Worm (Caenorhabditis elegans): ENCODE data around the gene R07E5.5.

The R07E5.5 gene

ce11 chrIII:4367649-4368048, 29.6 kb upstream of the R07E5.5 start, which contains the start of gene ckb-2:
Gene ckb-2 (plus strand): TSS chrIII:4367949.
- TF ChIP-seq elt-3 (tag; optimal IDR thresholded peaks at IDR 0.05) (no peak), egl-27 (tag; optimal IDR thresholded peaks at IDR 0.05) (no peak), nhr-25 (tag; optimal IDR thresholded peaks at IDR 0.05) (no peak), nhr-23 (tag; optimal IDR thresholded peaks at IDR 0.05) (no peak)

DNA sequence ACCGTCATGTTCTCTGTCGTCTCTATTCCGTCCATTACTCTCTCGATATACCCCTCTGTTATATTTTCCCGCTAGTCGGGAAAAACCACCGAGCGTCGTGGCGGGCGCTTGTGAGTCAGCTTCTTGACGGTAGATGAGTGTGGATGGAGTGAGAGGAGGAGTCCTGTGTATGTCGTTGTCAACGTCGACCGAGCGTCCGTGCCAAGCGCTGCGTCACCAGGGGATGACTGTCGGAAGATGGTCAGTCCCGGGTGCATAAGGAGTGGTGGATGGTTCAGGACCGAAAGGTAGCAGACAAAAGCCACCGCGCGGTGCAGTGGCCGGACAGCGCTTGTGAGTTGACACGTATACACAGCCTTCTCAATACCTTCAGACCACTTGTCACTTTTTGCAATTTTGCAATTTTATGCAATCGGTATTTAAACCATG, 27.8 kb upstream of the R07E5.5 start:
- TF ChIP-seq C34F6.9 (tag; optimal IDR thresholded peaks at IDR 0.05) (peak; percentile 15), nhr-21 (tag; optimal IDR thresholded peaks at IDR 0.05) (peak; percentile 39), F13H6.1 (tag; optimal IDR thresholded peaks at IDR 0.05) (peak; percentile 30), nhr-129 (tag; optimal IDR thresholded peaks at IDR 0.05) (peak; percentile 63), unc-55 (GFP tag; optimal IDR thresholded peaks at IDR 0.05) (peak; percentile 14), crh-2 (tag; optimal IDR thresholded peaks at IDR 0.05) (peak; percentile 43), sma-3 (GFP tag; optimal IDR thresholded peaks at IDR 0.05) (peak; percentile 45), fos-1 (tag; optimal IDR thresholded peaks at IDR 0.05) (peak; percentile 64)

ce11 chrIII:4370585-4370984, 26.6 kb upstream of the R07E5.5 start, which contains the start of gene ckb-3:
Gene ckb-3 (plus strand): TSS chrIII:4370885.
- TF ChIP-seq elt-3 (tag; optimal IDR thresholded peaks at IDR 0.05) = no peak
- TF ChIP-seq nhr-12 (tag; optimal IDR thresholded peaks at IDR 0.05) = no peak
- TF ChIP-seq unc-55 (GFP tag; optimal IDR thresholded peaks at IDR 0.05) = no peak
- TF ChIP-seq lin-13 (GFP tag; optimal IDR thresholded peaks at IDR 0.05) = no peak
- TF ChIP-seq mbf-1 (tag; optimal IDR thresholded peaks at IDR 0.05) = no peak
- TF ChIP-seq R02D3.7 (tag; optimal IDR thresholded peaks at IDR 0.05) = no peak
- no peak for TF ChIP-seq unc-62 (GFP tag; optimal IDR thresholded peaks at IDR 0.05)
- no peak for TF ChIP-seq nhr-77 (tag; optimal IDR thresholded peaks at IDR 0.05)
- TF ChIP-seq dmd-4 (tag; optimal IDR thresholded peaks at IDR 0.05) = no peak
- TF ChIP-seq sem-4 (tag; optimal IDR thresholded peaks at IDR 0.05) = no peak
- no peak for TF ChIP-seq ZK546.5 (tag; optimal IDR thresholded peaks at IDR 0.05)
- TF ChIP-seq fos-1 (tag; optimal IDR thresholded peaks at IDR 0.05) = no peak
- no peak for TF ChIP-seq elt-1 (tag; optimal IDR thresholded peaks at IDR 0.05)
- TF ChIP-seq zag-1 (tag; optimal IDR thresholded peaks at IDR 0.05) = no peak
- TF ChIP-seq lsy-2 (tag; optimal IDR thresholded peaks at IDR 0.05) = no peak
- TF ChIP-seq ama-1 (optimal IDR thresholded peaks at IDR 0.05) = no peak
- no peak for TF ChIP-seq nhr-237 (tag; optimal IDR thresholded peaks at IDR 0.05)
- TF ChIP-seq skn-1 (tag; optimal IDR thresholded peaks at IDR 0.05) = no peak
- TF ChIP-seq nhr-23 (tag; optimal IDR thresholded peaks at IDR 0.05) = no peak

DNA sequence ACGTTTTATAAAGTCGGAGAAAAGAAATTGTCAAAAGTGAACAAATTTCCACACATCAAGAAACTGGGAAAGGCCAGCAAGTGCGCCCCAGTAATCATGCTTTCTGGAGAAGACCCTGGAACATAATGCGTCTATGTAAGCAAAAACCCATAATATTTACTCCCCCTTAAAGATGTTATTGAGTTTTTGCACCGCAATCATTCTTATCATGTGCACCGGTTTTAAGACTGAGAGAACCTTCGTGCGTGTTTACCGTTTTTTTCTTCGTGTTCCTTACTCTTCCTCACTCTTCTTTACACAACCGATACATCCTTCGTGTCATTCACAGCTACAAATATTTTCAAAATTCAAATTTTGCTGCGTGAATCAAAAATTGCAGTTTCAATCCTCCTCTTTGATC, 24.3 kb upstream of the R07E5.5 start:
- TF ChIP-seq ZK546.5 (tag; optimal IDR thresholded peaks at IDR 0.05) = no peak
- TF ChIP-seq nhr-11 (tag; optimal IDR thresholded peaks at IDR 0.05) = no peak
- TF ChIP-seq sma-9 (GFP tag; optimal IDR thresholded peaks at IDR 0.05) = no peak
- no peak for TF ChIP-seq sma-9 (tag; optimal IDR thresholded peaks at IDR 0.05)
- TF ChIP-seq lin-13 (GFP tag; optimal IDR thresholded peaks at IDR 0.05) = no peak
- no peak for TF ChIP-seq mdl-1 (tag; optimal IDR thresholded peaks at IDR 0.05)
- TF ChIP-seq unc-39 (tag; optimal IDR thresholded peaks at IDR 0.05) = no peak
- TF ChIP-seq ztf-11 (tag; optimal IDR thresholded peaks at IDR 0.05) = no peak
- TF ChIP-seq ztf-1 (GFP tag; conservative IDR thresholded peaks at IDR 0.05) = no peak
- TF ChIP-seq alr-1 (tag; optimal IDR thresholded peaks at IDR 0.05) = no peak
- TF ChIP-seq nhr-23 (tag; optimal IDR thresholded peaks at IDR 0.05) = no peak
- TF ChIP-seq egl-27 (tag; optimal IDR thresholded peaks at IDR 0.05) = no peak
- TF ChIP-seq blmp-1 (tag; optimal IDR thresholded peaks at IDR 0.05; ENCODE audit: insufficient read depth) = no peak
- no peak for TF ChIP-seq nhr-10 (tag; optimal IDR thresholded peaks at IDR 0.05)
- TF ChIP-seq nhr-21 (tag; optimal IDR thresholded peaks at IDR 0.05) = no peak

DNA sequence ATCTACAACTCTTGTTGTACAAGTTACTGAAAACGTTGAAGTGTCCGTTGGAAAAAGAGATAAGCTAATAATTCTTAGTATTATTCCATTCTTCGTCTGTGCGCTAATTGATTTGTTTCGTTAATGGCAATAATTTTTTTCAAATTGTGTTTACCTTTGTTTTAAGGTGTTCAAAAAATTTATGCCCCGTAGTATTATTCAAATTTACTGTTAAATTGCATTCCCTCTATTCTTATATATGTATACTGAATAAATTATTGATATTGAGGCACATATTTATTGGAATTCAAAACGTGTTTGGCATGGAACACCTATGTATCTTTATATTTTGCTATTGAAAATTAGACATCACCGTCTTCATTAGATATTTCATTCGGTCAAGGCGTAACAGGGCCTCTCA, 22.4 kb upstream of the R07E5.5 start, which contains the start of gene pals-26:
pals-26 (plus strand) TSS at position 301 of the 400 bp plus-strand sequence.
- TF ChIP-seq nhr-21 (tag; optimal IDR thresholded peaks at IDR 0.05) = no peak
- TF ChIP-seq unc-62 (GFP tag; optimal IDR thresholded peaks at IDR 0.05) = no peak
- no peak for TF ChIP-seq lin-11 (tag; optimal IDR thresholded peaks at IDR 0.05)
- no peak for TF ChIP-seq ZK546.5 (tag; optimal IDR thresholded peaks at IDR 0.05)
- TF ChIP-seq unc-55 (GFP tag; optimal IDR thresholded peaks at IDR 0.05) = no peak
- TF ChIP-seq aly-2 (tag; optimal IDR thresholded peaks at IDR 0.05) = no peak
